Worm (Caenorhabditis elegans): ENCODE data around the gene sfxn-5.

DNA sequence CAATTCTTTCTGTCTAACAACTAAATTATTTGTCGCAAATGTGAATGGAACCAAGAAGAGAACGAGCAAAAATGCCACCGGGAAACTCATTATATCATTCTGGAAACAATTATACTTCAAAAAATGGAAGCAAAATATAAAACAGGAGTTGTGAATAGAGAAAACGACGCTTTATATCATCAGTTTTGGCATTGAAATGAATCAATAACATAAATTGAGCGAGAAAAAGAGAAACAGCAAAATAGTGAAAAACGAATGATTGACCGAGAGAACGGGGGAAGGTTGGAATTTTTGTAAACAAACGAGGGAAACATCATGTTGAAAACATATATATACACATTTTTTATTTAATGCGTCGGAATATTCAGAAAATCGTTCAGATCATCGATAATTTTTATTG is 32.0 kb upstream of the sfxn-5 start, which contains the start of gene ctns-1:
- no peak for TF ChIP-seq nhr-11 (tag; optimal IDR thresholded peaks at IDR 0.05)
- TF ChIP-seq syd-9 (tag; optimal IDR thresholded peaks at IDR 0.05): no peak
- no peak for TF ChIP-seq ceh-9 (tag; optimal IDR thresholded peaks at IDR 0.05)
- TF ChIP-seq elt-2 (tag; optimal IDR thresholded peaks at IDR 0.05): no peak
- TF ChIP-seq pag-3 (tag; optimal IDR thresholded peaks at IDR 0.05; ENCODE audit: borderline replicate concordance): no peak
- no peak for TF ChIP-seq ref-2 (tag; optimal IDR thresholded peaks at IDR 0.05)
- TF ChIP-seq ama-1 (optimal IDR thresholded peaks at IDR 0.05): no peak
- no peak for TF ChIP-seq nhr-232 (tag; optimal IDR thresholded peaks at IDR 0.05)
- TF ChIP-seq hlh-30 (tag; optimal IDR thresholded peaks at IDR 0.05; ENCODE audit: insufficient read depth): no peak

Measured in whole organism, late embryonic.